Fruit fly (Drosophila melanogaster): Measurements from ENCODE around the gene P5cr.

The P5cr gene

DNA sequence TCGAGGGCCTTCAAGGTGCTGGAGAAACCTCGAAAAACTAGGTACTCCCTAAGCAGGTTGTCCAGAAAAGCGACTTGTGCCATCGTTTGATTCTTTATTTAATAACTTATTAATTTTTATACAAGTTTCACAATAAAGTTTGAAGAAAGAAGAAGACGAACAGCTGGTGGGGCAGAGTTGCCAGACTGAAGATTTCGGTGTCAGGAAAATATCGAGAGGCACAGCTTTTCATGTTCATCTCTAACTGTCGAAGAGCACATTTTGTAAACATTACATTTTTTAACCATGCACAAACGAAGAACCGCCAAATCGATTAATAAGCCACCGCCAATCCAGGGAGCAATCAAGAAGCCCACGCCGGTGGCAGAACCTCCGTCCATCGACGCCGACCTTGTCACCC lies 4.9 kb upstream of the P5cr start, which contains the start of the genes CG6005 and CG14286 (continued):
- peak; percentile 49 for TF ChIP-seq ey (GFP tag; optimal IDR thresholded peaks at IDR 0.05)
- no peak for TF ChIP-seq pan (optimal IDR thresholded peaks at IDR 0.05)

DNA sequence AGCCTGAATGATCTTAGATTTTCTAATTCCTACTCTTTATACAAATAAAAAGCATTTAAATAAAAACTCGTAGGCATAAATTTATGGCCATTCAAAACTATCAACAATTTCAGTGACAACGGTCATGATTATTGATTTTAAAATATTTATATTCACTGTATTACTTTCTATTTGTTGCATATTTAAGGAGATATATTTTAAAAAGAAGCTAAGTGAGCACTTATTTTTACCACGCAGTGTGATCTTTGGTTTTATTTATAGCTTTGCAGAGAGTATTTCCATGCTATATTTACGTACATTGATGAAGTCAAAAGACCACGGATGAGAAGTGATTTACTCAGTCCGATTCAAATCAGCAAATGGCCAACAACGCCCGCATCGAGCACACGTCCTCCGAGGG lies 4.0 kb upstream of the P5cr start, which contains the start of gene CG14285:
TSS of gene CG14285 (plus strand) at position 339 of the 400 bp plus-strand sequence.
- no peak for TF ChIP-seq Hr78 (GFP tag; optimal IDR thresholded peaks at IDR 0.05)
- no peak for TF ChIP-seq Myc (optimal IDR thresholded peaks at IDR 0.05)
- no peak for TF ChIP-seq sv (GFP tag; optimal IDR thresholded peaks at IDR 0.05)
- TF ChIP-seq Abd-B (GFP tag; optimal IDR thresholded peaks at IDR 0.05) = no peak
- TF ChIP-seq Sp1 (GFP tag; optimal IDR thresholded peaks at IDR 0.05) = no peak
- no peak for TF ChIP-seq Rel (GFP tag; optimal IDR thresholded peaks at IDR 0.05)
- no peak for TF ChIP-seq Rel (tag; optimal IDR thresholded peaks at IDR 0.05)
- TF ChIP-seq pan (optimal IDR thresholded peaks at IDR 0.05) = no peak
- TF ChIP-seq jim (GFP tag; optimal IDR thresholded peaks at IDR 0.05) = no peak
- TF ChIP-seq dmrt93B (GFP tag; optimal IDR thresholded peaks at IDR 0.05) = no peak
- TF ChIP-seq Hr83 (GFP tag; optimal IDR thresholded peaks at IDR 0.05; ENCODE audit: poor library complexity, severe bottlenecking) = no peak
- no peak for TF ChIP-seq br (GFP tag; optimal IDR thresholded peaks at IDR 0.05)
- no peak for TF ChIP-seq brk (GFP tag; optimal IDR thresholded peaks at IDR 0.05)
- TF ChIP-seq OdsH (GFP tag; optimal IDR thresholded peaks at IDR 0.05) = no peak
- no peak for TF ChIP-seq GATAd (GFP tag; optimal IDR thresholded peaks at IDR 0.05)
- no peak for TF ChIP-seq Dif (GFP tag; optimal IDR thresholded peaks at IDR 0.05; ENCODE audit: partially characterized antibody)
- no peak for TF ChIP-seq N (GFP tag; optimal IDR thresholded peaks at IDR 0.05)

dm6 chr3R:19027165-19027564 lies 1.6 kb upstream of the P5cr start, which contains the start of gene NP15.6:
TSS of gene NP15.6 (plus strand) at chr3R:19027368.
- TF ChIP-seq sage (GFP tag; optimal IDR thresholded peaks at IDR 0.05) (no peak), rgr (GFP tag; optimal IDR thresholded peaks at IDR 0.05) (no peak), OdsH (GFP tag; optimal IDR thresholded peaks at IDR 0.05) (no peak), usp (GFP tag; optimal IDR thresholded peaks at IDR 0.05) (no peak)

DNA sequence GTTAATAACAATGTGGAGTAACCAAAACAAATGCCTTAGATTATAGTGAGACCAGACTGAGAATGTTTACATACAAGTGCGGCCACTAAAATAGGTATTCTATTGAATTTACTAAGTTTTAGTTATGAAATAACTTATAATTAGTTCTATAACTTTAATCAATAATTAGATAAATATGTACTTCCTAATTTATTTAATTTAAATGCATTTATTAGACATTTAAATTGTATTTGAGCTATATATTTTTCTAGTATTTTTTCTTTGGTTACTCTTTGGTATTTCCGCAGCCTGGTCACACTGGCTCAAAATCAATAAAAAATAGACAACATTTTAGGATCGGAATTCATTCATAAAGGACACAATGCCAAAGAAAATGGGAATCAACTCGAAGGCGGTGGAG lies 2.5 kb downstream of the P5cr start, which contains the start of the genes Prp18 and CG6013:
TSS of gene Prp18 (minus strand) at position 62 of the 400 bp plus-strand sequence.
TSS of gene CG6013 (plus strand) at position 294 of the 400 bp plus-strand sequence.
- TF ChIP-seq foxo (GFP tag; optimal IDR thresholded peaks at IDR 0.05) (peak in 1 of 2 experiments; percentile 54), h (GFP tag; optimal IDR thresholded peaks at IDR 0.05) (no peak), psq (GFP tag; optimal IDR thresholded peaks at IDR 0.05) (peak; percentile 42), OdsH (GFP tag; optimal IDR thresholded peaks at IDR 0.05) (peak; percentile 29), HLH106 (tag; optimal IDR thresholded peaks at IDR 0.05) (peak; percentile 75), CrebA (GFP tag; optimal IDR thresholded peaks at IDR 0.05; ENCODE audit: borderline replicate concordance) (no peak), Rel (GFP tag; optimal IDR thresholded peaks at IDR 0.05) (no peak), Rel (tag; optimal IDR thresholded peaks at IDR 0.05) (peak; percentile 19), dmrt93B (GFP tag; optimal IDR thresholded peaks at IDR 0.05) (peak; percentile 45), Sp1 (GFP tag; optimal IDR thresholded peaks at IDR 0.05) (peak; percentile 68), dl (GFP tag; optimal IDR thresholded peaks at IDR 0.05; ENCODE audit: insufficient read depth in 1 of 2, partially characterized antibody in 2 of 2) (no peak), rgr (GFP tag; optimal IDR thresholded peaks at IDR 0.05) (peak; percentile 33)

DNA sequence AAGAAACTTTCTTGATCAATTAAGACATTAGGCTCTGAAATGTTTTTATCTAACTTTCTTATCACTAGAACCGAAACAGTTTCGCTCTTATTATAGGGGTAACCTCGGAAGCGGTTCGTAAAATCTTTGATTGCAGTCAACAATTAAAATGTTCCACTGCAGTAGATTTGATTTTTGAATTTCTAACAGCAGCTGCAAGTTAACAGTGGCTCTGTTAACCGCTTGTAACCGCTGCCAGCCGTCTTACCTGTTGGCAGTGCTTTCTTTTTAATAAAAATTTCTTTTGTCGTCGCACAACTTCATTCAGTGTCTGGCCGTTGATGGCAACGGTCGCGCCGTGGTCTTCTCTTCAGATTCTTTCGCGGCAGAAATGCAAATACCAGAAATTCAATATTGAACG lies 4.5 kb downstream of the P5cr start, which contains the start of gene CG6026:
TSS of gene CG6026 (plus strand) at position 301 of the 400 bp plus-strand sequence.
- TF ChIP-seq fru (GFP tag; optimal IDR thresholded peaks at IDR 0.05) = no peak
- TF ChIP-seq Sp1 (GFP tag; optimal IDR thresholded peaks at IDR 0.05) = no peak
- TF ChIP-seq Mio (GFP tag; optimal IDR thresholded peaks at IDR 0.05) = no peak

DNA sequence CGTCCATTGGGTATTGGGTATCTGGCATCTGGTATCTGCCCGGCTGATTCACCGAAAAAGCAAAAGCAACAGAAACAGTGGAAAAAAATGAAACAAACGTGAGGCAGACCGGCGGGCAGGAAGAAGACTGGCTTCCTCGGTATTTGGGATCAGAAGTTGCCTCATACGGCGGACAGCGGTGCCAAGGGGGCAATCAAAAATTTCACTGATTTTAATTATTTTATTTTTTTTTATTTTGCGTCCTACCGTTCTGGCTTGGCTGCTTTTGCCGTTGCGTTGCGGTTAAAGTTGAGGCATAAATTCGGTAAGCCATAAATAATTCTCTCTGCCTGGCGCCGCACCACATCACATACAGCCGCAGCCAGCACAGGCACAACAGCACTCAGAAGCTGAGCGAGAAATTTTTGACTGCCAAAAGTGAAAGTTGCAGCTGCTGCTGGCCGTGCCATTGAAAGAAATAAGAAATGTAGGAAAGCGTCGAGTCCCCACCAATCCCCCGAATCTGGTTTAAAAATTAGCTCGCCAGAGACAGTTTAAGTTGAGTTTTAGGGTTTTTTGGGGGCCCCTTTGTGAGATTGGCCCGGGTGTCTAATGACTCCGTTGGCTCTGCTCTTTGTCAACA lies 7.9 kb downstream of the P5cr start:
- TF ChIP-seq jim (GFP tag; optimal IDR thresholded peaks at IDR 0.05) (no peak), rgr (GFP tag; optimal IDR thresholded peaks at IDR 0.05) (no peak), Hr78 (GFP tag; optimal IDR thresholded peaks at IDR 0.05) (no peak), usp (GFP tag; optimal IDR thresholded peaks at IDR 0.05) (no peak), Sp1 (GFP tag; optimal IDR thresholded peaks at IDR 0.05) (no peak), CG9705 (GFP tag; optimal IDR thresholded peaks at IDR 0.05) (no peak)

Measured in whole organism, wandering third instar larva.